Fruit fly (Drosophila melanogaster): Measurements from ENCODE around the gene CG1233.

dm6 chr3L:392622-393159 is 31.4 kb downstream of the CG1233 start, which contains the start of gene trh:
- no peak for TF ChIP-seq ttk (optimal IDR thresholded peaks at IDR 0.05)
- no peak for TF ChIP-seq Myc (optimal IDR thresholded peaks at IDR 0.05)

All from Kc167 (cell line).